Worm (Caenorhabditis elegans) whole organism, L1 larva: ENCODE measurements around the gene F29G9.1.
A peak's percentile ranks its signal among the peaks of the same experiment; 100 is the strongest.

Experiments used
- C04F5.9 ChIP-seq: sonication (generic microtip); optimal IDR thresholded peaks from 2 replicates; lab custom pipeline; 2016; ENCODE audit warnings: missing genetic modification characterization, missing compliant biosample characterization
- aha-1 ChIP-seq: fragments of 150-350 bp; optimal IDR thresholded peaks from 2 replicates; lab custom pipeline; 2014; ENCODE audit warnings: missing biosample characterization, missing genetic modification characterization
- aly-2 ChIP-seq: fragments of 150-350 bp; optimal IDR thresholded peaks from 2 replicates; lab custom pipeline; 2014; ENCODE audit warnings: missing biosample characterization, missing genetic modification characterization
- ets-5 ChIP-seq: fragments of 200-800 bp; sonication (Bioruptor generic); IDR thresholded peaks from 2 replicates; pipeline ENCODE4 v1.3.6; 2022; ENCODE audit warnings: missing genetic modification characterization, missing compliant biosample characterization
- lin-13 ChIP-seq: fragments of 150-350 bp; optimal IDR thresholded peaks from 2 replicates; lab custom pipeline; 2014; ENCODE audit warnings: missing biosample characterization, missing genetic modification reagents, missing genetic modification characterization
- lin-39 ChIP-seq: fragments of 150-350 bp; optimal IDR thresholded peaks from 2 replicates; lab custom pipeline; 2014; ENCODE audit warnings: missing biosample characterization, missing genetic modification reagents, missing genetic modification characterization
- nhr-20 ChIP-seq: sonication (generic microtip); optimal IDR thresholded peaks from 2 replicates; lab custom pipeline; 2016; ENCODE audit warnings: mild to moderate bottlenecking, missing genetic modification characterization, missing compliant biosample characterization
- nhr-85 ChIP-seq: sonication (generic microtip); peaks from one replicate; lab custom pipeline; 2016; ENCODE audit warnings: missing genetic modification characterization, inconsistent platforms, missing compliant biosample characterization
- pax-3 ChIP-seq: fragments of 200-800 bp; sonication (Bioruptor generic); optimal IDR thresholded peaks from 2 replicates; lab custom pipeline; 2018; ENCODE audit warnings: mild to moderate bottlenecking, missing genetic modification characterization, moderate library complexity, missing compliant biosample characterization
- ztf-11 ChIP-seq, 2 experiments: sonication (generic microtip); optimal IDR thresholded peaks; 2 replicates each; lab custom pipeline; 2016 to 2017; ENCODE audit warnings: missing genetic modification characterization in 2 of 2, missing biosample characterization in 1 of 2, missing compliant biosample characterization in 1 of 2

- TF ChIP-seq lin-13: peak; percentile 82
- TF ChIP-seq aha-1 (tag; lab: Kevin White, UChicago): peak; percentile 37
- no peak for TF ChIP-seq ets-5 (GFP tag; lab: Robert Waterston, UW)
- peak; percentile 99 for TF ChIP-seq nhr-85 (tag; lab: Kevin White, UChicago)
- peak; percentile 88 for TF ChIP-seq pax-3
- peak; percentile 98 for TF ChIP-seq nhr-20 (tag; lab: Kevin White, UChicago)
- peak; percentile 79 for TF ChIP-seq lin-39 (tag; lab: Kevin White, UChicago)
- peak; percentile 49 for TF ChIP-seq C04F5.9 (tag; lab: Kevin White, UChicago)
- peak; percentile 60 for TF ChIP-seq aly-2
- TF ChIP-seq ztf-11 (tag; optimal IDR thresholded peaks at IDR 0.05; lab: Kevin White, UChicago): no peak
Observed at ce11 chrV:6000368-6000802, 38.5 kb upstream of the F29G9.1 start.
